Worm (Caenorhabditis elegans): Measurements from ENCODE around the gene C01G5.3.

The C01G5.3 gene

ce11 chrIV:6556624-6557368, 20.8 kb downstream of the C01G5.3 start, which contains the start of gene try-3 (continued):
- TF ChIP-seq aha-1 (tag) (peak; percentile 58), nhr-41 (GFP tag; IDR thresholded peaks at IDR 0.05) (peak; percentile 30; the same call in 1 of the 2 replicates), php-3 (GFP tag; IDR thresholded peaks at IDR 0.05) (0 out of 2 replicates have a peak, but pooled peaks have one; percentile 12), dve-1 (tag; optimal IDR thresholded peaks at IDR 0.05; ENCODE audit: insufficient read depth) (peak; percentile 27), nhr-28 (tag; optimal IDR thresholded peaks at IDR 0.05) (peak; percentile 52), arid-1 (GFP tag; conservative IDR thresholded peaks at IDR 0.05) (peak; percentile 80), ZK337.2 (GFP tag; IDR thresholded peaks at IDR 0.05) (0 out of 2 replicates have a peak, but pooled peaks have one; percentile 14), lin-1 (GFP tag; IDR thresholded peaks at IDR 0.05) (peak; percentile 33; the same call in 1 of the 2 replicates), mep-1 (tag; optimal IDR thresholded peaks at IDR 0.05) (peak; percentile 82), daf-16 (GFP tag; optimal IDR thresholded peaks at IDR 0.05) (peak; percentile 0 to 45), daf-16 (tag; optimal IDR thresholded peaks at IDR 0.05) (peak; percentile 79), lir-3 (tag; optimal IDR thresholded peaks at IDR 0.05) (no peak), nhr-11 (tag; optimal IDR thresholded peaks at IDR 0.05) (no peak), daf-19 (GFP tag; conservative IDR thresholded peaks at IDR 0.05) (no peak), dmd-9 (GFP tag; IDR thresholded peaks at IDR 0.05) (peak; percentile 64; the same call in 1 of the 2 replicates), tra-1 (GFP tag; IDR thresholded peaks at IDR 0.05) (peak; percentile 82), lsy-2 (tag; optimal IDR thresholded peaks at IDR 0.05) (peak in 1 of 2 experiments; percentile 67), vab-7 (GFP tag; IDR thresholded peaks at IDR 0.05) (peak; percentile 84), hlh-30 (tag; optimal IDR thresholded peaks at IDR 0.05; ENCODE audit: insufficient read depth) (peak; percentile 68), aly-2 (tag; optimal IDR thresholded peaks at IDR 0.05) (no peak), Y75B8A.6 (GFP tag; IDR thresholded peaks at IDR 0.05) (peak; percentile 71; the same call in 1 of the 2 replicates), F37D6.2 (tag; optimal IDR thresholded peaks at IDR 0.05) (peak; percentile 22), unc-62 (GFP tag; optimal IDR thresholded peaks at IDR 0.05 in 1 of 2) (no peak), unc-62 (tag; optimal IDR thresholded peaks at IDR 0.05) (no peak), mes-2 (tag; optimal IDR thresholded peaks at IDR 0.05; ENCODE audit: poor library complexity, severe bottlenecking) (peak; percentile 85), mdt-29 (GFP tag; IDR thresholded peaks at IDR 0.05) (peak; percentile 78), F26F4.8 (GFP tag; conservative IDR thresholded peaks at IDR 0.05) (peak; percentile 76), nhr-10 (tag; optimal IDR thresholded peaks at IDR 0.05) (peak; percentile 27), nhr-42 (GFP tag; IDR thresholded peaks at IDR 0.05) (peak; percentile 71; the same call in 1 of the 2 replicates), lin-29 (GFP tag; IDR thresholded peaks at IDR 0.05) (no peak), mxl-2 (GFP tag; conservative IDR thresholded peaks at IDR 0.05) (0 out of 2 replicates have a peak, but pooled peaks have one; percentile 16), lim-7 (GFP tag; IDR thresholded peaks at IDR 0.05) (peak; percentile 97), rbr-2 (tag; optimal IDR thresholded peaks at IDR 0.05) (peak; percentile 66), D1046.2 (GFP tag; IDR thresholded peaks at IDR 0.05) (peak; percentile 81)

ce11 chrIV:6560434-6560833, 24.4 kb downstream of the C01G5.3 start, which contains the start of gene best-9:
TSS of gene best-9 (plus strand) at chrIV:6560734.
- TF ChIP-seq ceh-82 (tag; optimal IDR thresholded peaks at IDR 0.05), result no peak

ce11 chrIV:6562039-6562438, 26.0 kb downstream of the C01G5.3 start:
- TF ChIP-seq nhr-42 (GFP tag; IDR thresholded peaks at IDR 0.05), result no peak
- TF ChIP-seq unc-62 (GFP tag; optimal IDR thresholded peaks at IDR 0.05 in 1 of 2), result peak in 1 of 2 experiments; percentile 50
- no peak for TF ChIP-seq unc-62 (tag; optimal IDR thresholded peaks at IDR 0.05)
- 0 out of 2 replicates have a peak, but pooled peaks have one; percentile 62 for TF ChIP-seq snpc-1.2 (GFP tag; IDR thresholded peaks at IDR 0.05)
- no peak for TF ChIP-seq sdz-12 (GFP tag; optimal IDR thresholded peaks at IDR 0.05)
- no peak for TF ChIP-seq dve-1 (tag; optimal IDR thresholded peaks at IDR 0.05; ENCODE audit: insufficient read depth)
- no peak for TF ChIP-seq Y5F2A.4 (GFP tag; optimal IDR thresholded peaks at IDR 0.05)
- TF ChIP-seq tra-1 (GFP tag; IDR thresholded peaks at IDR 0.05), result no peak
- no peak for TF ChIP-seq Y48G9A.11 (GFP tag; IDR thresholded peaks at IDR 0.05)
- TF ChIP-seq F10B5.3 (tag; optimal IDR thresholded peaks at IDR 0.05), result no peak
- no peak for TF ChIP-seq lin-38 (GFP tag; IDR thresholded peaks at IDR 0.05)

Data from whole organism, L4 larva.